Fruit fly (Drosophila melanogaster) whole organism, adult: ENCODE results near the gene Unr.
A peak's percentile ranks its signal among the peaks of the same experiment; 100 is the strongest.

Experiments used
- CG11617 ChIP-seq: fragments of 200-800 bp; sonication (Bioruptor generic); optimal IDR thresholded peaks from 2 replicates; lab custom pipeline; 2017; ENCODE audit warnings: mild to moderate bottlenecking, missing biosample characterization, missing genetic modification reagents, missing genetic modification characterization
- CG12768 ChIP-seq: fragments of 200-800 bp; sonication (Bioruptor generic); optimal IDR thresholded peaks from 2 replicates; lab custom pipeline; 2017; ENCODE audit warnings: missing biosample characterization, missing genetic modification characterization, mild to moderate bottlenecking, moderate library complexity, missing genetic modification reagents
- CG14711 ChIP-seq: fragments of 200-800 bp; sonication (Bioruptor generic); optimal IDR thresholded peaks from 2 replicates; lab custom pipeline; 2018; ENCODE audit warnings: missing biosample characterization, mild to moderate bottlenecking, missing genetic modification characterization, moderate library complexity
- CG1620 ChIP-seq: fragments of 200-800 bp; sonication (Bioruptor generic); optimal IDR thresholded peaks from 2 replicates; lab custom pipeline; 2016; ENCODE audit warnings: missing biosample characterization, missing genetic modification characterization
- CG33017 ChIP-seq: fragments of 200-800 bp; sonication (Bioruptor generic); optimal IDR thresholded peaks from 2 replicates; lab custom pipeline; 2018; ENCODE audit warnings: missing biosample characterization, mild to moderate bottlenecking, missing genetic modification characterization, moderate library complexity
- CG5204 ChIP-seq: fragments of 200-800 bp; sonication (Bioruptor generic); optimal IDR thresholded peaks from 2 replicates; lab custom pipeline; 2016; ENCODE audit warnings: missing biosample characterization, missing genetic modification characterization
- CG7045 ChIP-seq: fragments of 200-800 bp; sonication (Bioruptor generic); optimal IDR thresholded peaks from 2 replicates; lab custom pipeline; 2017; ENCODE audit warnings: missing biosample characterization, mild to moderate bottlenecking, missing genetic modification characterization
- CG7101 ChIP-seq: fragments of 200-800 bp; sonication (Bioruptor generic); optimal IDR thresholded peaks from 2 replicates; lab custom pipeline; 2018; ENCODE audit warnings: missing biosample characterization, mild to moderate bottlenecking, missing genetic modification characterization, moderate library complexity
- Clk ChIP-seq: fragments of 200-800 bp; sonication (Bioruptor generic); optimal IDR thresholded peaks from 2 replicates; lab custom pipeline; 2017; ENCODE audit warnings: missing biosample characterization, missing genetic modification characterization
- Crg-1 ChIP-seq: fragments of 200-800 bp; sonication (Bioruptor generic); optimal IDR thresholded peaks from 2 replicates; lab custom pipeline; 2016; ENCODE audit warnings: missing biosample characterization, missing genetic modification characterization
- Hr96 ChIP-seq: fragments of 200-800 bp; sonication (Bioruptor generic); optimal IDR thresholded peaks from 2 replicates; lab custom pipeline; 2016; ENCODE audit warnings: missing biosample characterization, missing genetic modification characterization
- Mnt ChIP-seq: fragments of 200-800 bp; sonication (Bioruptor generic); optimal IDR thresholded peaks from 2 replicates; lab custom pipeline; 2016; ENCODE audit warnings: missing biosample characterization, mild to moderate bottlenecking, missing genetic modification characterization
- bab1 ChIP-seq: fragments of 200-800 bp; sonication (Bioruptor generic); optimal IDR thresholded peaks from 3 replicates; lab custom pipeline; 2019; ENCODE audit warnings: missing biosample characterization, mild to moderate bottlenecking, missing genetic modification characterization, moderate library complexity
- cic ChIP-seq: fragments of 200-800 bp; sonication (Bioruptor generic); optimal IDR thresholded peaks from 2 replicates; lab custom pipeline; 2017; ENCODE audit warnings: missing biosample characterization, mild to moderate bottlenecking, missing genetic modification characterization, moderate library complexity
- cnc ChIP-seq, 2 experiments: fragments of >200 bp; optimal IDR thresholded peaks; 2 replicates each; lab custom pipeline; 2017
- kay ChIP-seq: fragments of 200-800 bp; sonication (Bioruptor generic); peaks from one replicate; lab custom pipeline; 2016; ENCODE audit warnings: missing biosample characterization, missing genetic modification characterization, borderline replicate concordance
- ovo ChIP-seq: fragments of 200-800 bp; sonication (Bioruptor generic); optimal IDR thresholded peaks from 2 replicates; lab custom pipeline; 2016; ENCODE audit warnings: missing biosample characterization, missing genetic modification characterization
- pad ChIP-seq: fragments of 200-800 bp; sonication (Bioruptor generic); optimal IDR thresholded peaks from 3 replicates; lab custom pipeline; 2017; ENCODE audit warnings: missing biosample characterization, missing genetic modification characterization, mild to moderate bottlenecking, moderate library complexity, missing genetic modification reagents
- tj ChIP-seq: fragments of 200-800 bp; sonication (Bioruptor generic); optimal IDR thresholded peaks from 3 replicates; lab custom pipeline; 2017; ENCODE audit warnings: missing biosample characterization, mild to moderate bottlenecking, missing genetic modification characterization, moderate library complexity
- toe ChIP-seq: fragments of 200-800 bp; sonication (Bioruptor generic); optimal IDR thresholded peaks from 2 replicates; lab custom pipeline; 2016; ENCODE audit warnings: missing biosample characterization, missing genetic modification characterization

Unr gene

DNA sequence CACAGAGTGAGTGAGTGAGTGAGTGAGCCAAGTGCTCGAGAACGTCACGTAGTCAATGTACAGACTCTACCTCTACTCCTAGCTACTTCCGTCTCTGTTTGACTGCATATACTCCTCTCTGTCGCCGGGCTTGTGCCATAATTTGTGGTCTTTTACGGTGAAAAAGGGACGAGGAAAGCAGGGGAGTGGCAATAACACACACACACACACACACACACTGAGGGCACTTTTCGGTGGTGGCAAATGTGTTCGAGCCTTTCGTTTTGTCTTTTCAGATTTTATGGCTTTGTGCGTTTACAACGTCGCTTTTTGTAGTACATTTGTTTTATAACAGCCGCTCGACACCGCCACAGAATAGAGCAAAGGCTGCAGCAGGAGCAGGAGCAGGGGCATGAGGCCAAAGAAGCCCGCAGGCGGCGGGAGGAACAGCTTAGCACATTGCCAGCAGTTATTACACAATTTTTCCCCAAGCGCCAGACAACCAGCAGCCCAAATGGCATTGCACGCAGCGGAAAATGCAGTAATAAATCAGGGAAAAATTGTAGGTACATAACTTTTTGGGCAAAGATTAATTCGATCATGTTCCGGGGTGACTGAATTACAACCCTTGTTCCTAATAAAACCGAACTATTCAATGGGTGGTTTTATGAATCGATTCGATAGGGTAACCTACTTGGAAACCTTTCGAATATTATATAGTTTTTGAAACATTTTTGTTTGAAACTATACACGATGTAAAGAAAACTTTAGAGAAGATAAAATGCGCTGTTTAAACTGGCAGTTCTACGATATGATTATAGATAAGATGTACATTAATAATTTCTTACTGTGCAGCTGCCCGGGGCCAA is 16.8 kb upstream of the Unr start:
- TF ChIP-seq CG1620 = no peak
- no peak for TF ChIP-seq CG33017 (tag; lab: Kevin White, UChicago)
- TF ChIP-seq CG11617 (GFP tag; lab: Kevin White, UChicago) = no peak
- no peak for TF ChIP-seq toe
- no peak for TF ChIP-seq cnc (optimal IDR thresholded peaks at IDR 0.05; lab: Kevin White, UChicago)
- TF ChIP-seq bab1 (GFP tag; lab: Kevin White, UChicago) = no peak
- no peak for TF ChIP-seq Hr96 (GFP tag; lab: Kevin White, UChicago)
- TF ChIP-seq CG14711 (tag; lab: Kevin White, UChicago) = no peak

DNA sequence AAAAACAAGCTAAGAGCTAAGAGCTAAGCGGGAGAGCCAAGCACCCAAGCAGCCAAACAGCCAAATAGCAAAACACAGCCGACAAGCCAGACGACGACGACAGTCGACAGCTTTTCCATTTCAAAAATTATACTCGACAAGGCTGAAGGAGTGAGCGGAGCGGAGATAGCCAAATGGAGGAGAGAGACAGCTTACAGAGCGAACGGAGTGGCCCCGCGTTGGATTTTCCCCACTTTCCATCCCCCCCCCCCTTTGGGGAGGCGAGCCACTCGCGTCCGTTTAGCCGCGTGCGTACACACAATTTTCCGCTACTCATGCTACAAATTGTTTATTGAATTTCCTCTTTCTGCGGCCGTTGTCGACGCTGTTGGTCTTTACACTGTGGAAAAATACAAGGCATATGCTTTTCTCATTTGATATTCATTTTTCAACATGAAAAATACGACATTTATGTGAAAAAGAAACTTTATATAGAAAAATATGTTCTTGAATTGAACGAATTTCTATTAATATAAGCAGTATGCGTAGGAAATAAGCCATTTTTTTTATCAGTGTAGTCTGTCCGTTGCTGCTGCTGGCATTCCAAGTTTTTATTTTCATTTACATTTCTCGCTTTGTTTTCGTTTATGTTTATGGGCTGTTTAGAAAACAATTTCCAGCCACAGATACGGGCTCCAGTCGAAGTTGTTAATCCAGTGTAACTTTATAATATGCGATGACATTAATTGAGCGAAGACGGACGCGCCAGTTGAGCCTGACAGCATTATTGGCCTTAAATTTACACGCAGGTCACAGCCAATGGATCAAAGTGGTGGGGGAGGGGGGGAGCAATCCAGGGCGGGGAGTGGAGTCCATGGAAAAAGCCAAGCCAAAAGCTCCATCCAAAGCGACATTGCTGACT is 15.9 kb upstream of the Unr start:
- peak; percentile 14 for TF ChIP-seq Clk (GFP tag; lab: Kevin White, UChicago)
- no peak for TF ChIP-seq ovo (GFP tag; lab: Kevin White, UChicago)
- TF ChIP-seq pad = no peak
- TF ChIP-seq CG5204 (GFP tag; lab: Kevin White, UChicago) = peak; percentile 75
- peak in 1 of 2 experiments; percentile 33 for TF ChIP-seq cnc (optimal IDR thresholded peaks at IDR 0.05; lab: Kevin White, UChicago)
- TF ChIP-seq CG1620 = peak; percentile 39
- peak; percentile 72 for TF ChIP-seq CG7045 (GFP tag; lab: Kevin White, UChicago)
- peak; percentile 12 for TF ChIP-seq Mnt
- peak; percentile 59 for TF ChIP-seq CG12768 (GFP tag; lab: Kevin White, UChicago)
- TF ChIP-seq kay (GFP tag; lab: Kevin White, UChicago) = no peak
- peak; percentile 35 for TF ChIP-seq cic (GFP tag; lab: Kevin White, UChicago)
- TF ChIP-seq toe = peak; percentile 47
- peak; percentile 87 for TF ChIP-seq bab1 (GFP tag; lab: Kevin White, UChicago)
- peak; percentile 48 for TF ChIP-seq tj
- peak; percentile 82 for TF ChIP-seq CG7101 (tag; lab: Kevin White, UChicago)
- TF ChIP-seq Hr96 (GFP tag; lab: Kevin White, UChicago) = peak; percentile 61
- TF ChIP-seq CG14711 (tag; lab: Kevin White, UChicago) = peak; percentile 75
- TF ChIP-seq CG11617 (GFP tag; lab: Kevin White, UChicago) = peak; percentile 68
- TF ChIP-seq Crg-1 (GFP tag; lab: Kevin White, UChicago) = no peak
- TF ChIP-seq CG33017 (tag; lab: Kevin White, UChicago) = peak; percentile 80

DNA sequence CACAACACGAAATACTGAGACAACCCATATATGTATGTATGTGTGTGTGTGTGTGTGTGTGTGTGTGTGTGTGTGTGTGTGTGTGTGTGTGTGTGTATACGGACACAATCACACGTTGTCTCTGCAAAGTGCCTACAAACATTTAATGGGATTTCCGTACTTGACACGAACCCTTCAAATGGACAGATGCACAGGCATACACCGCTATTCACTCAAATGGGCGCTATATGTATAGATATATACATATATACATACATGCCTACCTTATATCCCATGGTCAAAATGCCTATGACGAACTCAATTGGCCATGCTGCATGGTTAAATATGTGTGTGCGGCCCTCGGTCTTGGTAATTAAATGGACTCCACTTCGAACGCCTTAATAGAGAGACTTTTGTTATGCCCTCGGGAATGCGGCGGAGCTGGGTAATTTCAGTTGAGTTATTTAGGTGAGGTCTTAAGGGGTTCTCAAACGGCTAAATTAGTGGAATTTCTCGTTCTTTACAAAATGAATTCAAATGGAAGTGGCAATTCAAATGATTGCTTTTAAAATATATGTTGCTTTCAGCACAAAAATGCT is 14.4 kb upstream of the Unr start:
- TF ChIP-seq Clk (GFP tag; lab: Kevin White, UChicago) = no peak
- no peak for TF ChIP-seq CG7045 (GFP tag; lab: Kevin White, UChicago)
- no peak for TF ChIP-seq CG11617 (GFP tag; lab: Kevin White, UChicago)
- no peak for TF ChIP-seq Hr96 (GFP tag; lab: Kevin White, UChicago)
- no peak for TF ChIP-seq Mnt
- no peak for TF ChIP-seq cnc (optimal IDR thresholded peaks at IDR 0.05; lab: Kevin White, UChicago)
- TF ChIP-seq cic (GFP tag; lab: Kevin White, UChicago) = no peak
- no peak for TF ChIP-seq kay (GFP tag; lab: Kevin White, UChicago)
- no peak for TF ChIP-seq CG12768 (GFP tag; lab: Kevin White, UChicago)
- TF ChIP-seq ovo (GFP tag; lab: Kevin White, UChicago) = no peak

DNA sequence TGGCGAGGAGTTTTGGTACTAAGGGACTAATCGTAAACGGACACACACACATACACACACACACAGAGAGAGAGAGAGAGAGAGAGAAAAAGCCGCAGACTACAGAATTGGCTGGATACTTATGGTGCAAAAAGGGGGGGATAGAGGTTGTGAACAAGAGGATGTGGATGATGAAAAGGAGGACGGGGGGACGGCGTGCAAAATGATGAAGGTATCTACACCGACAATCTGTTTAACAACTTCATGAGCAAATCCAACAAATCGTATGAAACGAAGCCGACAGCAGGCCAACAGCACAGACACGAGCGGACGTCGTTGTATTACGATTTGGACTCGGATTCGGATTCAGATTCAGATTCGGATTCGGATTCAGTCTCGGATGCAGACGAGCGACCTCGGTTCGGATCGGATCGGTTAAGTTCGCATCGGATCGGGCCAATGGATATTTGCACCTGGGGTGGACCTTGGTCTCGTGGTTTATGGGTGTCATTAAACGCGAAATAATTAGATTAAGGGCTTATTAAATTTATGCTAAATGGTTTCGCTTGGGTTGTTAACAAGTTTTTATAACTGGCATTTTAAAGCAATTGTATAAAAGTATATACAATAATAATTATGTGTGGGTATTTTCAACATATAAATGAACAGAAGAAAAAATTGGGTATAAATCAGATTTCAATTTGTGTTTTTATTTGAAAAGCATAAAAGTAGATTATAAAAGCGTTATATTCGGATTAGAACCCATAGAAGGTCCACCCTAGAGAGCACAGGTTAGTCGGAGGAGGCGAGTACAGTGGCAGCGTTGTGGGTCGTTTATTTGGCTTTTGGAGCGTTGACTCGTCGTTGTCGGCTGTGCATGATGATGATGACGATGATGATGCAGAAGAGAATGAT is 13.1 kb upstream of the Unr start:
- TF ChIP-seq Hr96 (GFP tag; lab: Kevin White, UChicago) (peak; percentile 53), CG1620 (peak; percentile 11), CG11617 (GFP tag; lab: Kevin White, UChicago) (peak; percentile 75), CG14711 (tag; lab: Kevin White, UChicago) (peak; percentile 70), Mnt (peak; percentile 25), CG7045 (GFP tag; lab: Kevin White, UChicago) (peak; percentile 77), cic (GFP tag; lab: Kevin White, UChicago) (peak; percentile 17), Clk (GFP tag; lab: Kevin White, UChicago) (peak; percentile 54), CG5204 (GFP tag; lab: Kevin White, UChicago) (peak; percentile 63), toe (peak; percentile 48), pad (peak; percentile 46), CG12768 (GFP tag; lab: Kevin White, UChicago) (peak; percentile 52), kay (GFP tag; lab: Kevin White, UChicago) (no peak), tj (peak; percentile 53), ovo (GFP tag; lab: Kevin White, UChicago) (no peak), Crg-1 (GFP tag; lab: Kevin White, UChicago) (peak; percentile 32), cnc (optimal IDR thresholded peaks at IDR 0.05; lab: Kevin White, UChicago) (no peak), CG33017 (tag; lab: Kevin White, UChicago) (peak; percentile 77), CG7101 (tag; lab: Kevin White, UChicago) (peak; percentile 74), bab1 (GFP tag; lab: Kevin White, UChicago) (peak; percentile 79)
